Worm (Caenorhabditis elegans): Measurements from ENCODE around the gene T26A8.4.
A peak's percentile ranks its signal among the peaks of the same experiment; 100 is the strongest.

The T26A8.4 gene

ce11 chrIV:8379278-8379677 is 53.4 kb downstream of the T26A8.4 start, which contains the start of gene nap-1 (continued):
- TF ChIP-seq athp-1 (tag; optimal IDR thresholded peaks at IDR 0.05) (no peak), die-1 (tag; optimal IDR thresholded peaks at IDR 0.05) (no peak), bed-1 (GFP tag; IDR thresholded peaks at IDR 0.05) (no peak), ceh-79 (tag; optimal IDR thresholded peaks at IDR 0.05) (no peak), hlh-26 (GFP tag; conservative IDR thresholded peaks at IDR 0.05) (no peak), egl-44 (GFP tag; IDR thresholded peaks at IDR 0.05) (no peak), B0019.2 (GFP tag; conservative IDR thresholded peaks at IDR 0.05) (no peak), F10E7.11 (tag; optimal IDR thresholded peaks at IDR 0.05) (no peak), ccch-3 (GFP tag; optimal IDR thresholded peaks at IDR 0.05) (no peak), lir-1 (GFP tag; conservative IDR thresholded peaks at IDR 0.05) (no peak), lsl-1 (GFP tag; optimal IDR thresholded peaks at IDR 0.05) (peak; percentile 28), snpc-3.4 (tag; optimal IDR thresholded peaks at IDR 0.05) (no peak), lin-26 (GFP tag; IDR thresholded peaks at IDR 0.05) (no peak), Y53G8AR.9 (GFP tag; conservative IDR thresholded peaks at IDR 0.05) (no peak), zfh-2 (GFP tag; conservative IDR thresholded peaks at IDR 0.05) (no peak), cebp-1 (GFP tag; IDR thresholded peaks at IDR 0.05) (peak; percentile 63; the same call in 1 of the 2 replicates), cebp-1 (tag; optimal IDR thresholded peaks at IDR 0.05) (peak; percentile 75), rcor-1 (GFP tag; IDR thresholded peaks at IDR 0.05) (peak; percentile 51; the same call in 1 of the 2 replicates), nfya-2 (GFP tag; IDR thresholded peaks at IDR 0.05) (no peak), F23B12.7 (tag; optimal IDR thresholded peaks at IDR 0.05; ENCODE audit: insufficient read depth) (peak; percentile 40)
